Fruit fly (Drosophila melanogaster): ENCODE data around the gene path.

dm6 chr3L:9447239-9447777, 57.8 kb downstream of the path start:
- TF ChIP-seq Myc (optimal IDR thresholded peaks at IDR 0.05) = no peak
- TF ChIP-seq ttk (optimal IDR thresholded peaks at IDR 0.05) = no peak
- TF ChIP-seq psq (optimal IDR thresholded peaks at IDR 0.05) = no peak
